Fruit fly (Drosophila melanogaster) whole organism, embryonic: ENCODE measurements around the gene udt.

Experiments
- ATbp ChIP-seq: fragments of 200-800 bp; sonication (Bioruptor generic); optimal IDR thresholded peaks from 2 replicates; lab custom pipeline; 2017; ENCODE audit warnings: missing biosample characterization, mild to moderate bottlenecking, missing genetic modification characterization, missing genetic modification reagents
- Ada2b ChIP-seq: fragments of 200-800 bp; sonication (Bioruptor generic); IDR thresholded peaks from 2 replicates; pipeline ENCODE4 v1.3.6; 2022; ENCODE audit warnings: missing biosample characterization, missing genetic modification characterization
- Asciz ChIP-seq: fragments of 200-800 bp; sonication (Bioruptor generic); optimal IDR thresholded peaks from 2 replicates; lab custom pipeline; 2017; ENCODE audit warnings: missing biosample characterization, mild to moderate bottlenecking, missing genetic modification characterization, missing genetic modification reagents
- CG10431 ChIP-seq: fragments of 200-800 bp; sonication (Bioruptor generic); optimal IDR thresholded peaks from 3 replicates; lab custom pipeline; 2018; ENCODE audit warnings: missing biosample characterization, mild to moderate bottlenecking, missing genetic modification characterization
- CG12236 ChIP-seq: fragments of 200-800 bp; sonication (Bioruptor generic); optimal IDR thresholded peaks from 2 replicates; lab custom pipeline; 2016; ENCODE audit warnings: missing biosample characterization, missing genetic modification characterization
- CG14667 ChIP-seq: fragments of 200-800 bp; sonication (Bioruptor generic); IDR thresholded peaks from 2 replicates; pipeline ENCODE4 v1.3.6; 2022; ENCODE audit warnings: missing biosample characterization, missing genetic modification characterization
- CG1529 ChIP-seq: fragments of 200-800 bp; sonication (Bioruptor generic); optimal IDR thresholded peaks from 3 replicates; lab custom pipeline; 2018; ENCODE audit warnings: missing biosample characterization, missing genetic modification characterization
- CG18619 ChIP-seq: fragments of 200-800 bp; sonication (Bioruptor generic); optimal IDR thresholded peaks from 3 replicates; lab custom pipeline; 2017; ENCODE audit warnings: missing biosample characterization, mild to moderate bottlenecking, missing genetic modification characterization
- CG30431 ChIP-seq: fragments of 200-800 bp; sonication (Bioruptor generic); optimal IDR thresholded peaks from 2 replicates; lab custom pipeline; 2017; ENCODE audit warnings: missing biosample characterization, missing genetic modification characterization
- CG31365 ChIP-seq: fragments of 200-800 bp; sonication (Bioruptor generic); optimal IDR thresholded peaks from 2 replicates; lab custom pipeline; 2018; ENCODE audit warnings: missing biosample characterization, mild to moderate bottlenecking, missing genetic modification characterization
- CG3281 ChIP-seq: fragments of 200-800 bp; sonication (Bioruptor generic); optimal IDR thresholded peaks from 3 replicates; lab custom pipeline; 2017; ENCODE audit warnings: missing biosample characterization, mild to moderate bottlenecking, missing genetic modification characterization
- CG3995 ChIP-seq: fragments of 200-800 bp; sonication (Bioruptor generic); optimal IDR thresholded peaks from 3 replicates; lab custom pipeline; 2016; ENCODE audit warnings: missing biosample characterization, missing genetic modification characterization
- CG4424 ChIP-seq: fragments of 200-800 bp; sonication (Bioruptor generic); optimal IDR thresholded peaks from 3 replicates; lab custom pipeline; 2016; ENCODE audit warnings: missing biosample characterization, missing genetic modification characterization
- CG7271 ChIP-seq: fragments of 200-800 bp; sonication (Bioruptor generic); optimal IDR thresholded peaks from 2 replicates; lab custom pipeline; 2018; ENCODE audit warnings: missing biosample characterization, mild to moderate bottlenecking, missing genetic modification characterization, moderate library complexity
- CG7372 ChIP-seq: fragments of 200-800 bp; sonication (Bioruptor generic); IDR thresholded peaks from 2 replicates; pipeline ENCODE4 v1.3.6; 2022; ENCODE audit warnings: missing biosample characterization, missing genetic modification characterization
- CG7786 ChIP-seq: fragments of 200-800 bp; sonication (Bioruptor generic); optimal IDR thresholded peaks from 2 replicates; lab custom pipeline; 2016; ENCODE audit warnings: missing biosample characterization, missing genetic modification characterization
- CG9817 ChIP-seq: fragments of 200-800 bp; sonication (Bioruptor generic); optimal IDR thresholded peaks from 2 replicates; lab custom pipeline; 2018; ENCODE audit warnings: missing biosample characterization, mild to moderate bottlenecking, missing genetic modification characterization, moderate library complexity
- Dbx ChIP-seq: fragments of 200-800 bp; sonication (Bioruptor generic); IDR thresholded peaks from 3 replicates; pipeline ENCODE4 v1.3.6; 2022; ENCODE audit warnings: missing biosample characterization, missing genetic modification characterization
- Dek ChIP-seq: fragments of 200-800 bp; sonication (Bioruptor generic); optimal IDR thresholded peaks from 3 replicates; lab custom pipeline; 2019; ENCODE audit warnings: missing biosample characterization, mild to moderate bottlenecking, missing genetic modification characterization, moderate library complexity
- Ets97D ChIP-seq: fragments of 200-800 bp; sonication (Bioruptor generic); optimal IDR thresholded peaks from 3 replicates; lab custom pipeline; 2016; ENCODE audit warnings: missing biosample characterization, missing genetic modification characterization
- Fer1 ChIP-seq: fragments of 200-800 bp; sonication (Bioruptor generic); optimal IDR thresholded peaks from 2 replicates; lab custom pipeline; 2017; ENCODE audit warnings: missing biosample characterization, mild to moderate bottlenecking, missing genetic modification characterization
- GATAe ChIP-seq: fragments of 200-800 bp; sonication (Bioruptor generic); conservative IDR thresholded peaks from 2 replicates; pipeline ENCODE4 v1.3.6; 2022; ENCODE audit warnings: missing biosample characterization, missing genetic modification characterization
- HLHmδ ChIP-seq: fragments of 200-800 bp; sonication (Bioruptor generic); optimal IDR thresholded peaks from 2 replicates; lab custom pipeline; 2018; ENCODE audit warnings: missing biosample characterization, mild to moderate bottlenecking, missing genetic modification characterization, moderate library complexity
- Lpt ChIP-seq: fragments of >200 bp; optimal IDR thresholded peaks from 2 replicates; lab custom pipeline; 2018; ENCODE audit warnings: missing biosample characterization, missing genetic modification characterization
- Mad ChIP-seq: fragments of 200-800 bp; sonication (Bioruptor generic); optimal IDR thresholded peaks from 2 replicates; lab custom pipeline; 2016; ENCODE audit warnings: missing biosample characterization, missing genetic modification characterization
- Meics ChIP-seq: fragments of 200-800 bp; sonication (Bioruptor generic); optimal IDR thresholded peaks from 2 replicates; lab custom pipeline; 2017; ENCODE audit warnings: missing biosample characterization, mild to moderate bottlenecking, missing genetic modification characterization
- Mrtf ChIP-seq: fragments of 200-800 bp; sonication (Bioruptor generic); IDR thresholded peaks from 3 replicates; pipeline ENCODE4 v1.3.6; 2022; ENCODE audit warnings: missing biosample characterization, missing genetic modification characterization
- Nf-YC ChIP-seq: fragments of 200-800 bp; optimal IDR thresholded peaks from 3 replicates; lab custom pipeline; 2019; ENCODE audit warnings: missing biosample characterization, mild to moderate bottlenecking, missing genetic modification characterization, moderate library complexity
- NfI ChIP-seq: fragments of 200-800 bp; sonication (Bioruptor generic); optimal IDR thresholded peaks from 3 replicates; lab custom pipeline; 2018; ENCODE audit warnings: missing biosample characterization, mild to moderate bottlenecking, missing genetic modification characterization, moderate library complexity
- Optix ChIP-seq: fragments of 200-800 bp; sonication (Bioruptor generic); IDR thresholded peaks from 3 replicates; pipeline ENCODE4 v1.3.6; 2022; ENCODE audit warnings: missing biosample characterization, missing genetic modification characterization
- Taf1 ChIP-seq: fragments of 200-800 bp; sonication (Bioruptor generic); IDR thresholded peaks from 2 replicates; pipeline ENCODE4 v1.3.6; 2022; ENCODE audit warnings: missing biosample characterization, missing genetic modification characterization
- az2 ChIP-seq: fragments of 200-800 bp; sonication (Bioruptor generic); optimal IDR thresholded peaks from 3 replicates; lab custom pipeline; 2016; ENCODE audit warnings: missing biosample characterization, missing genetic modification characterization
- croc ChIP-seq: fragments of 200-800 bp; sonication (Bioruptor generic); conservative IDR thresholded peaks from 3 replicates; pipeline ENCODE4 v1.3.6; 2022; ENCODE audit warnings: missing biosample characterization, missing genetic modification characterization
- dimm ChIP-seq: fragments of 200-800 bp; sonication (Bioruptor generic); IDR thresholded peaks from 2 replicates; pipeline ENCODE4 v1.3.6; 2022; ENCODE audit warnings: missing biosample characterization, missing genetic modification characterization
- en ChIP-seq: fragments of 200-800 bp; sonication (Bioruptor generic); optimal IDR thresholded peaks from 2 replicates; lab custom pipeline; 2016; ENCODE audit warnings: missing biosample characterization, missing genetic modification characterization
- gce ChIP-seq: fragments of 200-800 bp; sonication (Bioruptor generic); IDR thresholded peaks from 3 replicates; pipeline ENCODE4 v1.3.6; 2022; ENCODE audit warnings: missing biosample characterization, missing genetic modification characterization
- insv ChIP-seq, 2 experiments: fragments of 200-800 bp; sonication (Bioruptor generic); optimal IDR thresholded peaks; 3 replicates each; lab custom pipeline; 2016 to 2018; ENCODE audit warnings: missing biosample characterization in 2 of 2, missing genetic modification characterization in 2 of 2
- kah ChIP-seq: fragments of 200-800 bp; sonication (Bioruptor generic); optimal IDR thresholded peaks from 2 replicates; lab custom pipeline; 2018; ENCODE audit warnings: missing biosample characterization, mild to moderate bottlenecking, missing genetic modification characterization
- lbe ChIP-seq: fragments of 200-800 bp; sonication (Bioruptor generic); optimal IDR thresholded peaks from 2 replicates; lab custom pipeline; 2016; ENCODE audit warnings: missing biosample characterization, mild to moderate bottlenecking, missing genetic modification characterization
- lilli ChIP-seq: fragments of 200-800 bp; sonication (Bioruptor generic); optimal IDR thresholded peaks from 3 replicates; lab custom pipeline; 2016; ENCODE audit warnings: missing biosample characterization, missing genetic modification characterization
- lmd ChIP-seq: fragments of 200-800 bp; sonication (Bioruptor generic); IDR thresholded peaks from 2 replicates; pipeline ENCODE4 v1.3.6; 2022; ENCODE audit warnings: missing biosample characterization, missing genetic modification characterization
- mam ChIP-seq: fragments of 200-800 bp; sonication (Bioruptor generic); optimal IDR thresholded peaks from 3 replicates; lab custom pipeline; 2016; ENCODE audit warnings: missing biosample characterization, missing genetic modification characterization
- mirr ChIP-seq: fragments of 200-800 bp; sonication (Bioruptor generic); optimal IDR thresholded peaks from 3 replicates; lab custom pipeline; 2018; ENCODE audit warnings: missing biosample characterization, mild to moderate bottlenecking, missing genetic modification characterization
- onecut ChIP-seq: fragments of 200-800 bp; sonication (Bioruptor generic); IDR thresholded peaks from 2 replicates; pipeline ENCODE4 v1.3.6; 2022; ENCODE audit warnings: missing biosample characterization, missing genetic modification characterization
- pum ChIP-seq: fragments of 200-800 bp; sonication (Bioruptor generic); optimal IDR thresholded peaks from 2 replicates; lab custom pipeline; 2016; ENCODE audit warnings: missing biosample characterization, missing genetic modification characterization
- rib ChIP-seq: fragments of 200-800 bp; sonication (Bioruptor generic); IDR thresholded peaks from 2 replicates; pipeline ENCODE4 v1.3.6; 2022; ENCODE audit warnings: missing biosample characterization, missing genetic modification characterization
- sob ChIP-seq: fragments of 200-800 bp; sonication (Bioruptor generic); IDR thresholded peaks from 2 replicates; pipeline ENCODE4 v1.3.6; 2022; ENCODE audit warnings: missing biosample characterization, missing genetic modification characterization
- sug ChIP-seq: fragments of 200-800 bp; optimal IDR thresholded peaks from 2 replicates; lab custom pipeline; 2019; ENCODE audit warnings: missing biosample characterization, mild to moderate bottlenecking, missing genetic modification characterization, moderate library complexity
- zfh2 ChIP-seq: fragments of 200-800 bp; sonication (Bioruptor generic); optimal IDR thresholded peaks from 2 replicates; lab custom pipeline; 2016; ENCODE audit warnings: missing biosample characterization, missing genetic modification characterization

Gene udt

dm6 chr3R:23782456-23783402 lies 19.7 kb upstream of the udt start:
- TF ChIP-seq GATAe (GFP tag; lab: Robert Waterston, UW), result peak; percentile 95
- peak; percentile 80 for TF ChIP-seq lmd (GFP tag; lab: Robert Waterston, UW)
- TF ChIP-seq CG7372 (GFP tag; lab: Robert Waterston, UW), result peak; percentile 62; the same call in 1 of the 2 replicates
- TF ChIP-seq lbe (GFP tag; lab: Kevin White, UChicago), result peak; percentile 73
- peak; percentile 15 for TF ChIP-seq CG3995 (GFP tag; lab: Kevin White, UChicago)
- peak; percentile 70 for TF ChIP-seq en
- TF ChIP-seq croc (GFP tag; lab: Robert Waterston, UW), result peak; percentile 87
- TF ChIP-seq Dek (tag; lab: Kevin White, UChicago), result peak; percentile 66
- TF ChIP-seq rib (GFP tag; lab: Robert Waterston, UW), result peak; percentile 83
- peak; percentile 55 for TF ChIP-seq kah (GFP tag; lab: Kevin White, UChicago)
- peak; percentile 77 for TF ChIP-seq CG12236 (GFP tag; lab: Kevin White, UChicago)
- TF ChIP-seq CG14667 (GFP tag; lab: Robert Waterston, UW), result peak; percentile 80
- peak; percentile 89 for TF ChIP-seq CG1529 (GFP tag; lab: Kevin White, UChicago)
- TF ChIP-seq CG4424 (GFP tag; lab: Kevin White, UChicago), result peak; percentile 92
- peak; percentile 62 for TF ChIP-seq CG3281
- TF ChIP-seq CG10431 (GFP tag; lab: Kevin White, UChicago), result peak; percentile 75
- TF ChIP-seq NfI (GFP tag; lab: Kevin White, UChicago), result peak; percentile 71
- no peak for TF ChIP-seq zfh2 (GFP tag; lab: Kevin White, UChicago)
- peak; percentile 52 for TF ChIP-seq mam (GFP tag; lab: Kevin White, UChicago)
- peak; percentile 76 for TF ChIP-seq Ada2b (GFP tag; lab: Robert Waterston, UW)
- peak; percentile 84 for TF ChIP-seq Fer1
- peak; percentile 64 for TF ChIP-seq Ets97D
- TF ChIP-seq gce (GFP tag; lab: Robert Waterston, UW), result peak; percentile 58; the same call in 2 of the 3 replicates
- peak; percentile 89 for TF ChIP-seq lilli (GFP tag; lab: Kevin White, UChicago)
- TF ChIP-seq az2 (GFP tag; lab: Kevin White, UChicago), result peak; percentile 95
- peak; percentile 81 for TF ChIP-seq Asciz (GFP tag; lab: Kevin White, UChicago)
- TF ChIP-seq Lpt (GFP tag; lab: Kevin White, UChicago), result no peak
- peak; percentile 86 for TF ChIP-seq Optix (GFP tag; lab: Robert Waterston, UW)
- TF ChIP-seq CG7786, result peak; percentile 61
- peak; percentile 77 for TF ChIP-seq sug (tag; lab: Kevin White, UChicago)
- TF ChIP-seq CG9817 (tag; lab: Kevin White, UChicago), result peak; percentile 32
- TF ChIP-seq Meics (GFP tag; lab: Kevin White, UChicago), result peak; percentile 78
- TF ChIP-seq mirr, result peak; percentile 98
- peak; percentile 89 for TF ChIP-seq ATbp (GFP tag; lab: Kevin White, UChicago)
- TF ChIP-seq dimm (GFP tag; lab: Robert Waterston, UW), result peak; percentile 56
- TF ChIP-seq CG7271 (tag; lab: Kevin White, UChicago), result peak; percentile 43
- no peak for TF ChIP-seq Taf1
- peak; percentile 1 to 42 for TF ChIP-seq insv (GFP tag; optimal IDR thresholded peaks at IDR 0.05; lab: Kevin White, UChicago)
- TF ChIP-seq Nf-YC, result peak; percentile 85
- peak; percentile 92 for TF ChIP-seq CG30431
- peak; percentile 66; the same call in 1 of the 3 replicates for TF ChIP-seq Dbx (GFP tag; lab: Robert Waterston, UW)
- TF ChIP-seq sob (GFP tag; lab: Robert Waterston, UW), result peak; percentile 21
- peak; percentile 70 for TF ChIP-seq onecut (GFP tag; lab: Robert Waterston, UW)
- peak; percentile 90 for TF ChIP-seq pum (GFP tag; lab: Kevin White, UChicago)
- TF ChIP-seq HLHmδ, result peak; percentile 95
- TF ChIP-seq Mrtf (GFP tag; lab: Robert Waterston, UW), result peak; percentile 59; the same call in 2 of the 3 replicates
- peak; percentile 72 for TF ChIP-seq CG31365 (tag; lab: Kevin White, UChicago)
- TF ChIP-seq CG18619 (GFP tag; lab: Kevin White, UChicago), result peak; percentile 76
- TF ChIP-seq Mad (GFP tag; lab: Kevin White, UChicago), result peak; percentile 73
